Worm (Caenorhabditis elegans) whole organism, midembryonic: ENCODE measurements around the gene H38K22.6.

Experiments
- cog-1 ChIP-seq: sonication (generic microtip); optimal IDR thresholded peaks from 2 replicates; lab custom pipeline; 2016; ENCODE audit warnings: missing genetic modification characterization, missing compliant biosample characterization
- flt-1 ChIP-seq: fragments of 200-800 bp; sonication (Bioruptor generic); IDR thresholded peaks from 2 replicates; pipeline ENCODE4 v1.3.6; 2022; ENCODE audit warnings: missing genetic modification characterization, missing compliant biosample characterization
- med-1 ChIP-seq: sonication (generic microtip); optimal IDR thresholded peaks from 2 replicates; lab custom pipeline; 2017; ENCODE audit warnings: missing genetic modification characterization, mild to moderate bottlenecking, missing compliant biosample characterization, antibody characterized with exemption, missing genetic modification reagents; ENCODE audit not compliant: insufficient read depth
- tab-1 ChIP-seq: fragments of 200-800 bp; sonication (Bioruptor generic); IDR thresholded peaks from 2 replicates; pipeline ENCODE4 v1.3.6; 2022; ENCODE audit warnings: missing genetic modification characterization, missing compliant biosample characterization

ce11 chrIII:4317065-4317752 lies 3.0 kb upstream of the H38K22.6 start, which contains the start of gene tag-131:
- TF ChIP-seq med-1 (no peak), tab-1 (GFP tag; lab: Robert Waterston, UW) (no peak), flt-1 (no peak), cog-1 (tag; lab: Kevin White, UChicago) (no peak)
